Fruit fly (Drosophila melanogaster): ENCODE data around the gene CG8475.

- no peak for TF ChIP-seq CG7045 (GFP tag; optimal IDR thresholded peaks at IDR 0.05)
- peak; percentile 67 for TF ChIP-seq cic (GFP tag; optimal IDR thresholded peaks at IDR 0.05)
- TF ChIP-seq Hr96 (GFP tag; optimal IDR thresholded peaks at IDR 0.05): no peak
- no peak for TF ChIP-seq Crg-1 (GFP tag; optimal IDR thresholded peaks at IDR 0.05)
- TF ChIP-seq Clk (GFP tag; optimal IDR thresholded peaks at IDR 0.05): no peak
- TF ChIP-seq tj (GFP tag; optimal IDR thresholded peaks at IDR 0.05): no peak
- no peak for TF ChIP-seq CG11617 (GFP tag; optimal IDR thresholded peaks at IDR 0.05)
- TF ChIP-seq CG5204 (GFP tag; optimal IDR thresholded peaks at IDR 0.05): no peak
- TF ChIP-seq kay (GFP tag; ENCODE audit: borderline replicate concordance): peak; percentile 88
- no peak for TF ChIP-seq Mnt (GFP tag; optimal IDR thresholded peaks at IDR 0.05)
- no peak for TF ChIP-seq CG7101 (tag; optimal IDR thresholded peaks at IDR 0.05)
- no peak for TF ChIP-seq pad (GFP tag; optimal IDR thresholded peaks at IDR 0.05)
- TF ChIP-seq CG14711 (tag; optimal IDR thresholded peaks at IDR 0.05): no peak
These were observed 42.4 kb upstream of the CG8475 start for dm6 chr2L:8239032-8239650.
